Worm (Caenorhabditis elegans) whole organism, young adult: Measurements from ENCODE around the gene T05H10.4.
A peak's percentile ranks its signal among the peaks of the same experiment; 100 is the strongest.

Source experiments
- F23B12.7 ChIP-seq: sonication (generic microtip); optimal IDR thresholded peaks from 2 replicates; lab custom pipeline; 2017; ENCODE audit warnings: missing genetic modification characterization, mild to moderate bottlenecking, missing compliant biosample characterization, antibody characterized with exemption, moderate library complexity; ENCODE audit not compliant: insufficient read depth
- F33H1.4 ChIP-seq: fragments of 200-800 bp; sonication (Bioruptor generic); IDR thresholded peaks from 2 replicates; pipeline ENCODE4 v1.3.6; 2022; ENCODE audit warnings: missing genetic modification reagents, missing genetic modification characterization, missing compliant biosample characterization
- F39B2.1 ChIP-seq: fragments of 200-800 bp; sonication (Bioruptor generic); IDR thresholded peaks from 2 replicates; pipeline ENCODE4 v1.3.6; 2022; ENCODE audit warnings: missing genetic modification reagents, missing genetic modification characterization, missing compliant biosample characterization
- K11D2.4 ChIP-seq: fragments of 200-800 bp; sonication (Bioruptor generic); IDR thresholded peaks from 2 replicates; pipeline ENCODE4 v1.3.6; 2022; ENCODE audit warnings: missing genetic modification reagents, missing genetic modification characterization, missing compliant biosample characterization
- Y53F4B.3 ChIP-seq: fragments of 200-800 bp; sonication (Bioruptor generic); IDR thresholded peaks from 2 replicates; pipeline ENCODE4 v1.3.6; 2022; ENCODE audit warnings: missing genetic modification reagents, missing genetic modification characterization, missing compliant biosample characterization
- Y53G8AR.9 ChIP-seq: fragments of 200-800 bp; sonication (Bioruptor generic); conservative IDR thresholded peaks from 2 replicates; pipeline ENCODE4 v1.3.6; 2022; ENCODE audit warnings: missing genetic modification reagents, missing genetic modification characterization, missing compliant biosample characterization
- atf-7 ChIP-seq: sonication (generic microtip); optimal IDR thresholded peaks from 2 replicates; lab custom pipeline; 2017; ENCODE audit warnings: mild to moderate bottlenecking, missing genetic modification characterization, missing compliant biosample characterization
- attf-5 ChIP-seq: fragments of 200-800 bp; sonication (Bioruptor generic); optimal IDR thresholded peaks from 2 replicates; lab custom pipeline; 2018; ENCODE audit warnings: mild to moderate bottlenecking, missing genetic modification characterization, missing compliant biosample characterization
- cebp-1 ChIP-seq, 2 experiments: fragments of 200-800 bp in 1 of 2; sonication (Bioruptor generic) in 1 of 2; sonication (generic microtip) in 1 of 2; IDR thresholded peaks in 1 of 2; optimal IDR thresholded peaks in 1 of 2; 2 replicates each; pipeline versions ENCODE4 v1.3.6 to Lab custom; 2017 to 2022; ENCODE audit warnings: missing compliant biosample characterization in 2 of 2, missing genetic modification characterization in 2 of 2, mild to moderate bottlenecking in 1 of 2, missing genetic modification reagents in 1 of 2, moderate library complexity in 1 of 2
- ceh-40 ChIP-seq: fragments of 200-800 bp; sonication (Bioruptor generic); IDR thresholded peaks from 2 replicates; pipeline ENCODE4 v1.3.6; 2022; ENCODE audit warnings: missing genetic modification characterization, missing compliant biosample characterization
- efl-1 ChIP-seq: fragments of 150-350 bp; optimal IDR thresholded peaks from 2 replicates; lab custom pipeline; 2014; ENCODE audit warnings: missing biosample characterization, missing genetic modification reagents, missing genetic modification characterization
- egl-44 ChIP-seq: fragments of 200-800 bp; sonication (Bioruptor generic); IDR thresholded peaks from 2 replicates; pipeline ENCODE4 v1.3.6; 2022; ENCODE audit warnings: missing genetic modification reagents, missing genetic modification characterization, missing compliant biosample characterization
- ekl-4 ChIP-seq: fragments of 200-800 bp; sonication (Bioruptor generic); IDR thresholded peaks from 2 replicates; pipeline ENCODE4 v1.3.6; 2022; ENCODE audit warnings: missing genetic modification reagents, missing genetic modification characterization, missing compliant biosample characterization
- him-1 ChIP-seq: sonication (generic microtip); optimal IDR thresholded peaks from 2 replicates; lab custom pipeline; 2016; ENCODE audit warnings: missing genotype, missing genetic modification reagents, missing genetic modification characterization, missing compliant biosample characterization
- hlh-12 ChIP-seq: sonication (generic microtip); optimal IDR thresholded peaks from 2 replicates; lab custom pipeline; 2016; ENCODE audit warnings: missing genetic modification characterization, missing compliant biosample characterization
- hmg-1.2 ChIP-seq: fragments of 200-800 bp; sonication (Bioruptor generic); IDR thresholded peaks from 2 replicates; pipeline ENCODE4 v1.3.6; 2022; ENCODE audit warnings: missing genetic modification reagents, missing genetic modification characterization, missing compliant biosample characterization
- let-607 ChIP-seq, 2 experiments: fragments of 200-800 bp in 1 of 2; sonication (Bioruptor generic) in 1 of 2; sonication (generic microtip) in 1 of 2; optimal IDR thresholded peaks; 2 replicates each; lab custom pipeline; 2016 to 2018; ENCODE audit warnings: mild to moderate bottlenecking in 2 of 2, missing compliant biosample characterization in 2 of 2, missing genetic modification characterization in 2 of 2, moderate library complexity in 2 of 2, missing genotype in 1 of 2
- lin-35 ChIP-seq, 3 experiments: fragments of 150-350 bp in 2 of 3; sonication (generic microtip) in 1 of 3; optimal IDR thresholded peaks; 2 replicates each; lab custom pipeline; 2014 to 2018; ENCODE audit warnings: missing biosample characterization in 3 of 3, missing genetic modification characterization in 3 of 3, missing genetic modification reagents in 3 of 3
- lin-40 ChIP-seq: sonication (generic microtip); optimal IDR thresholded peaks from 2 replicates; lab custom pipeline; 2016; ENCODE audit warnings: missing genetic modification characterization, mild to moderate bottlenecking, missing compliant biosample characterization, missing genotype, missing genetic modification reagents
- lin-54 ChIP-seq: fragments of 200-800 bp; sonication (Bioruptor generic); optimal IDR thresholded peaks from 2 replicates; lab custom pipeline; 2018; ENCODE audit warnings: mild to moderate bottlenecking, missing genetic modification characterization, missing compliant biosample characterization
- lsl-1 ChIP-seq: fragments of 200-800 bp; sonication (Bioruptor generic); optimal IDR thresholded peaks from 2 replicates; lab custom pipeline; 2018; ENCODE audit warnings: mild to moderate bottlenecking, missing genetic modification characterization, moderate library complexity, missing compliant biosample characterization
- lsy-27 ChIP-seq: sonication (generic microtip); optimal IDR thresholded peaks from 2 replicates; lab custom pipeline; 2017; ENCODE audit warnings: missing genetic modification characterization, mild to moderate bottlenecking, missing compliant biosample characterization, antibody characterized with exemption, missing genotype, borderline replicate concordance; ENCODE audit not compliant: insufficient read depth
- madf-10 ChIP-seq: sonication (generic microtip); optimal IDR thresholded peaks from 2 replicates; lab custom pipeline; 2016; ENCODE audit warnings: mild to moderate bottlenecking, missing genetic modification characterization, missing compliant biosample characterization
- madf-6 ChIP-seq: fragments of 200-800 bp; sonication (Bioruptor generic); IDR thresholded peaks from 2 replicates; pipeline ENCODE4 v1.3.6; 2022; ENCODE audit warnings: missing genetic modification reagents, missing genetic modification characterization, missing compliant biosample characterization
- madf-8 ChIP-seq: fragments of 200-800 bp; sonication (Bioruptor generic); conservative IDR thresholded peaks from 2 replicates; pipeline ENCODE4 v1.3.6; 2022; ENCODE audit warnings: missing genetic modification reagents, missing genetic modification characterization, missing compliant biosample characterization
- mcd-1 ChIP-seq: fragments of 200-800 bp; sonication (Bioruptor generic); IDR thresholded peaks from 2 replicates; pipeline ENCODE4 v1.3.6; 2022; ENCODE audit warnings: missing genetic modification reagents, missing genetic modification characterization, missing compliant biosample characterization
- mes-4 ChIP-seq: sonication (generic microtip); optimal IDR thresholded peaks from 2 replicates; lab custom pipeline; 2016; ENCODE audit warnings: missing genotype, missing genetic modification characterization, missing compliant biosample characterization
- nhr-27 ChIP-seq: fragments of 200-800 bp; sonication (Bioruptor generic); optimal IDR thresholded peaks from 2 replicates; lab custom pipeline; 2018; ENCODE audit warnings: mild to moderate bottlenecking, missing genetic modification characterization, moderate library complexity, missing compliant biosample characterization
- nhr-80 ChIP-seq: sonication (generic microtip); optimal IDR thresholded peaks from 2 replicates; lab custom pipeline; 2016; ENCODE audit warnings: missing genetic modification characterization, missing compliant biosample characterization
- pbrm-1 ChIP-seq: fragments of 200-800 bp; sonication (Bioruptor generic); IDR thresholded peaks from 2 replicates; pipeline ENCODE4 v1.3.6; 2022; ENCODE audit warnings: missing genetic modification reagents, missing genetic modification characterization, missing compliant biosample characterization
- sea-2 ChIP-seq: fragments of 200-800 bp; sonication (Bioruptor generic); IDR thresholded peaks from 2 replicates; pipeline ENCODE4 v1.3.6; 2022; ENCODE audit warnings: missing genetic modification characterization, missing compliant biosample characterization
- snpc-1.1 ChIP-seq: sonication (generic microtip); optimal IDR thresholded peaks from 2 replicates; lab custom pipeline; 2017; ENCODE audit warnings: missing genetic modification characterization, mild to moderate bottlenecking, missing compliant biosample characterization, antibody characterized with exemption, moderate library complexity, missing genotype, missing genetic modification reagents; ENCODE audit not compliant: insufficient read depth
- snpc-1.3 ChIP-seq: sonication (generic microtip); optimal IDR thresholded peaks from 2 replicates; lab custom pipeline; 2017; ENCODE audit warnings: missing genetic modification characterization, mild to moderate bottlenecking, missing compliant biosample characterization, antibody characterized with exemption, moderate library complexity, missing genotype, missing genetic modification reagents; ENCODE audit not compliant: insufficient read depth
- snpc-3.4 ChIP-seq: sonication (generic microtip); optimal IDR thresholded peaks from 2 replicates; lab custom pipeline; 2017; ENCODE audit warnings: missing genetic modification characterization, mild to moderate bottlenecking, missing compliant biosample characterization, antibody characterized with exemption, moderate library complexity, missing genotype, missing genetic modification reagents
- snpc-4 ChIP-seq, 5 experiments: fragments of 150-350 bp in 1 of 5; sonication (generic microtip) in 4 of 5; optimal IDR thresholded peaks; 2 replicates each; lab custom pipeline; 2014 to 2018; ENCODE audit warnings: missing genetic modification characterization in 5 of 5, missing biosample characterization in 3 of 5, antibody characterized with exemption in 2 of 5, mild to moderate bottlenecking in 2 of 5, missing compliant biosample characterization in 2 of 5, missing genotype in 2 of 5, moderate library complexity in 2 of 5, missing genetic modification reagents in 1 of 5
- somi-1 ChIP-seq: fragments of 200-800 bp; sonication (Bioruptor generic); optimal IDR thresholded peaks from 2 replicates; lab custom pipeline; 2018; ENCODE audit warnings: mild to moderate bottlenecking, missing genetic modification characterization, missing compliant biosample characterization
- unc-62 ChIP-seq: fragments of 150-350 bp; optimal IDR thresholded peaks from 2 replicates; lab custom pipeline; 2014; ENCODE audit warnings: missing biosample characterization, missing genetic modification reagents, missing genetic modification characterization
- ztf-18 ChIP-seq: sonication (generic microtip); optimal IDR thresholded peaks from 2 replicates; lab custom pipeline; 2016; ENCODE audit warnings: missing genotype, mild to moderate bottlenecking, missing genetic modification characterization, missing compliant biosample characterization
- ztf-25 ChIP-seq: fragments of 200-800 bp; sonication (Bioruptor generic); IDR thresholded peaks from 2 replicates; pipeline ENCODE4 v1.3.6; 2022; ENCODE audit warnings: missing genetic modification reagents, missing genetic modification characterization, missing compliant biosample characterization
- ztf-6 ChIP-seq: fragments of 200-800 bp; sonication (Bioruptor generic); IDR thresholded peaks from 2 replicates; pipeline ENCODE4 v1.3.6; 2022; ENCODE audit warnings: missing genetic modification reagents, missing genetic modification characterization, missing compliant biosample characterization

T05H10.4 gene

DNA sequence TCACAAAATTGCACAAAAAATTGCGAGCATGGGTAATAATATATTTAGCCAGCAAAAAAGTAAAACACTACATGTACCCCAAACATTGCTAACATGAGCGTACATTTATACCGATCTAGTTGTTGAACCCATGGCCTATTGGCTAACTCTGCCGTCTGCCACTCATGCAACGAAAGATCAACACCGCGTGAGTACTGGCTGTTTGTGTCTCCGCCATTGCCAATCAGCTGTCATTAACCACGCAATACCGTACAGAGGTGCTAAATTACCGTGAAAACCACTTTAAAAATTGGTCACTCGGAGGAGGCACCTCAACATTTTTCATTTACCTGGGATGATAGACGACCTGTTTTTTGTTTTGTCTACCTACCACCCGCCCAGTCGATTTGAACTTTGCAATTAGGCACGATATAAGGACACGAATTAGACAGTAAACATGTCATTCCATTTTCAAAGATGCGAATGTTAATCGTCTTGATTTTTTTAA, 22.4 kb downstream of the T05H10.4 start, which contains the start of gene K02C4.2 (continued):
- TF ChIP-seq mes-4 (tag; lab: Kevin White, UChicago) (peak; percentile 81), ekl-4 (GFP tag; lab: Robert Waterston, UW) (peak; percentile 74), ztf-6 (GFP tag; lab: Robert Waterston, UW) (no peak), K11D2.4 (GFP tag; lab: Robert Waterston, UW) (no peak), lsy-27 (tag; lab: Kevin White, UChicago) (no peak), Y53F4B.3 (GFP tag; lab: Robert Waterston, UW) (no peak), ztf-25 (GFP tag; lab: Robert Waterston, UW) (0 out of 2 replicates have a peak, but pooled peaks have one; percentile 53), Y53G8AR.9 (peak; percentile 71), egl-44 (GFP tag; lab: Robert Waterston, UW) (peak; percentile 71; the same call in 1 of the 2 replicates), F23B12.7 (peak; percentile 76), mcd-1 (GFP tag; lab: Robert Waterston, UW) (peak; percentile 66)

DNA sequence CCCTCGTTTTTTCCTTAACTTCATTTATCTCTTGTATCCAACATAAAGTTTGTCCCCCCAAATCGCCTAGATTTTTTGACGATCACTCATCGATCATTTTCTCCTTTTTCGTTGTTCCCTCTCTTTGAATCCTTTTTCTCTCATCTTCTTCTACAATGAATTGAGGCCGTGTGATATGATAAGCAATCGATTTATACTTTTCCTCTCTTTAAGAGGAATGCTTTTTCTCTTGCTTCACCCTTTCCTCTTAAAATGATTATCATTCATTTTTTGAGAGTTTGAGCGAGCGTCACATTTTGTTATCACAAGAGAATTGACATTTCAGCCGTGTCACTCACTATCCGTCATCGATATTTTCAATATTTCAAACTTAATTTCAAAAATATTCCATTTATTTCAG, 25.1 kb downstream of the T05H10.4 start, which contains the start of gene K02C4.5:
Gene K02C4.5, plus strand, starts transcription at position 395 of the 400 bp plus-strand sequence.
- TF ChIP-seq ceh-40 (GFP tag; lab: Robert Waterston, UW), result no peak
- TF ChIP-seq pbrm-1 (GFP tag; lab: Robert Waterston, UW), result no peak
- peak; percentile 6 for TF ChIP-seq ztf-18 (tag; lab: Kevin White, UChicago)
- TF ChIP-seq attf-5 (GFP tag; lab: Kevin White, UChicago), result peak; percentile 29
- TF ChIP-seq cebp-1 (GFP tag; IDR thresholded peaks at IDR 0.05; lab: Robert Waterston, UW), result no peak
- TF ChIP-seq cebp-1 (tag; optimal IDR thresholded peaks at IDR 0.05; lab: Kevin White, UChicago), result peak; percentile 16
- TF ChIP-seq nhr-80, result peak; percentile 82
- TF ChIP-seq unc-62 (GFP tag; lab: Kevin White, UChicago), result peak; percentile 64
- TF ChIP-seq let-607 (tag; optimal IDR thresholded peaks at IDR 0.05; lab: Kevin White, UChicago), result peak; percentile 38 to 48

DNA sequence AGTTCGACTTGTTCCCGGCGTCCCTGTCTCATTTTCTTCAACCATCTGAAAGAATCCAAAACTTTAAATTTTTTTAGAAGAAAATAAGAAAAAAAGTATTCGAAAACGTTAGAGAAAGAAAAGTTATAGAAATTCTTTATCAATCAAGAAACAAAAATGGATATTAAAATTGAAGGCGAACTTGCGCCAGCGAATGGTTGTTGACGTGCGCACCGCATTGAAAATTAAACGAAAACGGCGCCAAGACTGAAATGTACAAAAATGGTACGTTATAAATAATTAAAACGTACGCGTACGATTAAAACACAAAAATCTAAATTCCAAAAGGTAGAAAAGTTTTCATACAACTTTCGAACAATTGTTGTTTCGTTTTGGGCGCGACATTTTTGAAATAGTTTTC, 33.9 kb downstream of the T05H10.4 start, which contains the start of gene K02C4.3:
Gene K02C4.3, minus strand, starts transcription at position 51 of the 400 bp plus-strand sequence.
- TF ChIP-seq madf-8, result peak; percentile 26; the same call in 1 of the 2 replicates
- TF ChIP-seq lin-40 (tag; lab: Kevin White, UChicago), result peak; percentile 37
- TF ChIP-seq F33H1.4 (GFP tag; lab: Robert Waterston, UW), result peak; percentile 37; the same call in 1 of the 2 replicates
- no peak for TF ChIP-seq nhr-27 (tag; lab: Kevin White, UChicago)
- TF ChIP-seq cebp-1 (GFP tag; IDR thresholded peaks at IDR 0.05; lab: Robert Waterston, UW), result no peak
- no peak for TF ChIP-seq cebp-1 (tag; optimal IDR thresholded peaks at IDR 0.05; lab: Kevin White, UChicago)
- peak; percentile 69 for TF ChIP-seq lin-54 (GFP tag; lab: Kevin White, UChicago)
- TF ChIP-seq sea-2 (GFP tag; lab: Robert Waterston, UW), result no peak
- no peak for TF ChIP-seq pbrm-1 (GFP tag; lab: Robert Waterston, UW)
- peak; percentile 7 for TF ChIP-seq snpc-1.3 (tag; lab: Kevin White, UChicago)
- no peak for TF ChIP-seq somi-1 (GFP tag; lab: Kevin White, UChicago)
- TF ChIP-seq attf-5 (GFP tag; lab: Kevin White, UChicago), result peak; percentile 27
- peak; percentile 34 for TF ChIP-seq snpc-1.1 (tag; lab: Kevin White, UChicago)
- peak in 1 of 3 experiments; percentile 80 for TF ChIP-seq lin-35 (GFP tag; optimal IDR thresholded peaks at IDR 0.05; lab: Kevin White, UChicago)
- no peak for TF ChIP-seq ceh-40 (GFP tag; lab: Robert Waterston, UW)
- no peak for TF ChIP-seq atf-7
- peak; percentile 65 for TF ChIP-seq madf-6
- peak; percentile 56 for TF ChIP-seq lsl-1 (GFP tag; lab: Kevin White, UChicago)
- TF ChIP-seq snpc-4 (GFP tag; optimal IDR thresholded peaks at IDR 0.05; lab: Kevin White, UChicago), result no peak
- TF ChIP-seq snpc-4 (tag; optimal IDR thresholded peaks at IDR 0.05; lab: Kevin White, UChicago), result peak; percentile 45 to 74 (median 73)
- TF ChIP-seq F39B2.1 (GFP tag; lab: Robert Waterston, UW), result 0 out of 2 replicates have a peak, but pooled peaks have one; percentile 25
- TF ChIP-seq snpc-3.4 (tag; lab: Kevin White, UChicago), result peak; percentile 60
- peak; percentile 75 for TF ChIP-seq mcd-1 (GFP tag; lab: Robert Waterston, UW)
- no peak for TF ChIP-seq hlh-12 (tag; lab: Kevin White, UChicago)
- TF ChIP-seq ztf-18 (tag; lab: Kevin White, UChicago), result peak; percentile 93
- TF ChIP-seq F23B12.7, result peak; percentile 13
- TF ChIP-seq nhr-80, result peak; percentile 9
- peak; percentile 44 for TF ChIP-seq him-1 (tag; lab: Kevin White, UChicago)
- 0 out of 2 replicates have a peak, but pooled peaks have one; percentile 13 for TF ChIP-seq hmg-1.2 (GFP tag; lab: Robert Waterston, UW)
- TF ChIP-seq efl-1 (GFP tag; lab: Kevin White, UChicago), result peak; percentile 69
- no peak for TF ChIP-seq madf-10 (tag; lab: Kevin White, UChicago)
